Fruit fly (Drosophila melanogaster): Measurements from ENCODE around the gene CG14115.
A peak's percentile ranks its signal among the peaks of the same experiment; 100 is the strongest.

The CG14115 gene

dm6 chr3L:13015823-13016465, 45.3 kb downstream of the CG14115 start, which contains the start of gene CG11267 (continued):
- peak; percentile 73 for TF ChIP-seq CG18619 (GFP tag; optimal IDR thresholded peaks at IDR 0.05)
- peak; percentile 91 for TF ChIP-seq CG6689 (GFP tag; IDR thresholded peaks at IDR 0.05)
- TF ChIP-seq Dbx (GFP tag; IDR thresholded peaks at IDR 0.05), result peak; percentile 93
- TF ChIP-seq Med (GFP tag), result peak; percentile 98
- peak; percentile 87 for TF ChIP-seq CG31224 (GFP tag; IDR thresholded peaks at IDR 0.05)
- peak; percentile 90 for TF ChIP-seq CG11504 (tag; optimal IDR thresholded peaks at IDR 0.05)
- peak; percentile 77 for TF ChIP-seq CG10959 (GFP tag; IDR thresholded peaks at IDR 0.05)
- TF ChIP-seq kni (GFP tag; optimal IDR thresholded peaks at IDR 0.05), result no peak
- TF ChIP-seq Six4 (GFP tag; optimal IDR thresholded peaks at IDR 0.05), result peak; percentile 78
- TF ChIP-seq Doc2 (GFP tag; IDR thresholded peaks at IDR 0.05), result no peak
- TF ChIP-seq sisA (GFP tag; IDR thresholded peaks at IDR 0.05), result peak; percentile 93
- peak; percentile 66 for TF ChIP-seq cato (GFP tag; optimal IDR thresholded peaks at IDR 0.05; ENCODE audit: borderline replicate concordance)
- TF ChIP-seq insv (GFP tag; optimal IDR thresholded peaks at IDR 0.05), result no peak
- peak; percentile 83; the same call in 2 of the 3 replicates for TF ChIP-seq gce (GFP tag; IDR thresholded peaks at IDR 0.05)
- peak; percentile 71; the same call in 2 of the 3 replicates for TF ChIP-seq CG14050 (GFP tag; IDR thresholded peaks at IDR 0.05)
- TF ChIP-seq nau (GFP tag; optimal IDR thresholded peaks at IDR 0.05), result peak; percentile 44
- TF ChIP-seq sna (GFP tag; IDR thresholded peaks at IDR 0.05; ENCODE audit: partially characterized antibody), result no peak
- TF ChIP-seq CG12942 (GFP tag; optimal IDR thresholded peaks at IDR 0.05), result peak; percentile 72
- peak; percentile 62 for TF ChIP-seq trh (GFP tag; optimal IDR thresholded peaks at IDR 0.05)
- peak; percentile 71 for TF ChIP-seq NK7.1 (GFP tag; optimal IDR thresholded peaks at IDR 0.05)
- TF ChIP-seq ind (GFP tag; optimal IDR thresholded peaks at IDR 0.05), result peak; percentile 89
- peak; percentile 88 for TF ChIP-seq CG30403 (GFP tag; optimal IDR thresholded peaks at IDR 0.05)
- TF ChIP-seq Spps (tag; optimal IDR thresholded peaks at IDR 0.05), result peak; percentile 63
- peak; percentile 51 for TF ChIP-seq Mes4 (GFP tag; optimal IDR thresholded peaks at IDR 0.05)
- peak; percentile 86 for TF ChIP-seq CG3726 (GFP tag; IDR thresholded peaks at IDR 0.05)
- TF ChIP-seq nerfin-1 (tag; optimal IDR thresholded peaks at IDR 0.05), result peak; percentile 79
- TF ChIP-seq ewg (GFP tag; optimal IDR thresholded peaks at IDR 0.05), result peak; percentile 58
- no peak for TF ChIP-seq bbx (GFP tag; IDR thresholded peaks at IDR 0.05; ENCODE audit: partially characterized antibody)
- peak; percentile 59 for TF ChIP-seq pho (GFP tag; optimal IDR thresholded peaks at IDR 0.05)
- TF ChIP-seq tin (GFP tag; optimal IDR thresholded peaks at IDR 0.05), result peak; percentile 87
- peak; percentile 81 for TF ChIP-seq grau (tag; optimal IDR thresholded peaks at IDR 0.05)
- TF ChIP-seq sqz (GFP tag; optimal IDR thresholded peaks at IDR 0.05), result peak; percentile 69
- TF ChIP-seq CG10431 (GFP tag; optimal IDR thresholded peaks at IDR 0.05), result peak; percentile 13
- TF ChIP-seq hth (optimal IDR thresholded peaks at IDR 0.05), result no peak
- TF ChIP-seq CG8089 (GFP tag; optimal IDR thresholded peaks at IDR 0.05), result peak; percentile 65
- TF ChIP-seq CG9609 (GFP tag; optimal IDR thresholded peaks at IDR 0.05), result peak; percentile 77
- peak; percentile 69 for TF ChIP-seq CG31365 (tag; optimal IDR thresholded peaks at IDR 0.05)
- peak; percentile 74 for TF ChIP-seq CG12391 (tag; optimal IDR thresholded peaks at IDR 0.05)
- TF ChIP-seq scrt (GFP tag; optimal IDR thresholded peaks at IDR 0.05), result peak; percentile 81
- no peak for TF ChIP-seq tll (GFP tag; optimal IDR thresholded peaks at IDR 0.05)
- TF ChIP-seq CG5180 (GFP tag; optimal IDR thresholded peaks at IDR 0.05), result peak; percentile 71
- TF ChIP-seq CG10267 (tag; optimal IDR thresholded peaks at IDR 0.05), result peak; percentile 78
- peak; percentile 86 for TF ChIP-seq CG2120 (GFP tag; optimal IDR thresholded peaks at IDR 0.05)
- 0 out of 2 replicates have a peak, but pooled peaks have one; percentile 8 for TF ChIP-seq CG4360 (GFP tag; IDR thresholded peaks at IDR 0.05)
- TF ChIP-seq CG2202 (tag; optimal IDR thresholded peaks at IDR 0.05), result peak; percentile 47
- TF ChIP-seq ci (GFP tag; IDR thresholded peaks at IDR 0.05), result peak; percentile 89
- TF ChIP-seq Lpt (GFP tag; optimal IDR thresholded peaks at IDR 0.05), result no peak
- TF ChIP-seq CrebB (tag; optimal IDR thresholded peaks at IDR 0.05), result peak; percentile 59
- TF ChIP-seq CG17361 (GFP tag; IDR thresholded peaks at IDR 0.05), result peak; percentile 85
- no peak for TF ChIP-seq CG14965 (GFP tag; optimal IDR thresholded peaks at IDR 0.05; ENCODE audit: borderline replicate concordance)
